Worm (Caenorhabditis elegans): ENCODE measurements around the gene Y81G3A.1.
"Not testable (repeated sequence)": the region's sequence is repeated elsewhere in the genome, so short reads cannot be mapped to it uniquely, and the experiment has no call there.

DNA sequence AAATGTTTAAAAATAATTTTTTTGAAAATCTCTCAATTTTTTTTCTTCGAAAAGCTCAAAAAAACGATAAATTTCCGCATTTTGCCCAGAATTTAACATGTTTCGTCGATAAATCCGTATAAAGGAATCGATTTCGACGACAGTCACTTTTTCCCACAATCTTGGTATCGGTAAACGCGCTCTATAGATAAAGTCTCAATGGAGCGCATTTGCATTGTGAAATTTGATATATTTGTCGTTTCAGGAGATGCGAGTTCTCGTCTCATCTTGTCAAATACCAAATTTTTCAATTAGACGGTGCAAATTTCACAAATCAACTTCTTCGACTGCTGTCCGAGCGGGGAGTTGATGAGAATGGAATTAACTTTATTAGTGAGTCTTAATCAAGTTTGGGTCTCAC lies 44.6 kb downstream of the Y81G3A.1 start:
- not testable (repeated sequence) for TF ChIP-seq dpl-1 (GFP tag; optimal IDR thresholded peaks at IDR 0.05); saeg-2 (GFP tag; IDR thresholded peaks at IDR 0.05); mdt-29 (GFP tag; IDR thresholded peaks at IDR 0.05); aha-1 (tag); daf-12 (tag; optimal IDR thresholded peaks at IDR 0.05); rbr-2 (tag; optimal IDR thresholded peaks at IDR 0.05); ama-1 (optimal IDR thresholded peaks at IDR 0.05); snpc-4 (tag; optimal IDR thresholded peaks at IDR 0.05); lir-3 (tag; optimal IDR thresholded peaks at IDR 0.05); ZK337.2 (GFP tag; IDR thresholded peaks at IDR 0.05)
